Fruit fly (Drosophila melanogaster) whole organism, embryonic: Measurements from ENCODE around the gene Osi12.

Source experiments
- Atf3 ChIP-seq: fragments of 200-800 bp; sonication (Bioruptor generic); optimal IDR thresholded peaks from 3 replicates; lab custom pipeline; 2016; ENCODE audit warnings: missing biosample characterization, missing genetic modification characterization
- B-H2 ChIP-seq: fragments of 200-800 bp; sonication (Bioruptor generic); optimal IDR thresholded peaks from 2 replicates; lab custom pipeline; 2018; ENCODE audit warnings: missing biosample characterization, mild to moderate bottlenecking, missing genetic modification characterization
- CG11085 ChIP-seq: fragments of 200-800 bp; sonication (Bioruptor generic); IDR thresholded peaks from 2 replicates; pipeline ENCODE4 v1.3.6; 2022; ENCODE audit warnings: missing biosample characterization, missing genetic modification characterization
- CG11093 ChIP-seq: fragments of 200-800 bp; sonication (Bioruptor generic); IDR thresholded peaks from 3 replicates; pipeline ENCODE4 v1.3.6; 2022; ENCODE audit warnings: missing biosample characterization, missing genetic modification characterization
- CG12155 ChIP-seq: fragments of 200-800 bp; sonication (Bioruptor generic); optimal IDR thresholded peaks from 3 replicates; lab custom pipeline; 2016; ENCODE audit warnings: missing biosample characterization, missing genetic modification characterization
- CG13624 ChIP-seq: fragments of 200-800 bp; sonication (Bioruptor generic); optimal IDR thresholded peaks from 2 replicates; lab custom pipeline; 2016; ENCODE audit warnings: missing biosample characterization, missing genetic modification characterization
- CG14050 ChIP-seq: fragments of 200-800 bp; sonication (Bioruptor generic); IDR thresholded peaks from 3 replicates; pipeline ENCODE4 v1.3.6; 2022; ENCODE audit warnings: missing biosample characterization, missing genetic modification characterization
- CG14860 ChIP-seq: fragments of 200-800 bp; sonication (Bioruptor generic); IDR thresholded peaks from 3 replicates; pipeline ENCODE4 v1.3.6; 2022; ENCODE audit warnings: missing biosample characterization, missing genetic modification characterization; ENCODE audit not compliant: partially characterized antibody
- CG14965 ChIP-seq: fragments of 200-800 bp; sonication (Bioruptor generic); optimal IDR thresholded peaks from 2 replicates; lab custom pipeline; 2016; ENCODE audit warnings: missing biosample characterization, missing genetic modification characterization, borderline replicate concordance
- CG16813 ChIP-seq: fragments of 200-800 bp; sonication (Bioruptor generic); IDR thresholded peaks from 3 replicates; pipeline ENCODE4 v1.3.6; 2022; ENCODE audit warnings: missing biosample characterization, missing genetic modification characterization; ENCODE audit not compliant: partially characterized antibody
- CG17186 ChIP-seq: fragments of 200-800 bp; sonication (Bioruptor generic); optimal IDR thresholded peaks from 3 replicates; lab custom pipeline; 2017; ENCODE audit warnings: missing biosample characterization, missing genetic modification reagents, missing genetic modification characterization
- CG34376 ChIP-seq: fragments of 200-800 bp; sonication (Bioruptor generic); optimal IDR thresholded peaks from 2 replicates; lab custom pipeline; 2018; ENCODE audit warnings: missing biosample characterization, mild to moderate bottlenecking, missing genetic modification characterization
- CG4820 ChIP-seq: fragments of 200-800 bp; sonication (Bioruptor generic); optimal IDR thresholded peaks from 3 replicates; lab custom pipeline; 2016; ENCODE audit warnings: missing biosample characterization, missing genetic modification characterization
- CG6813 ChIP-seq: fragments of 200-800 bp; sonication (Bioruptor generic); optimal IDR thresholded peaks from 2 replicates; lab custom pipeline; 2017; ENCODE audit warnings: missing biosample characterization, missing genetic modification characterization, mild to moderate bottlenecking, moderate library complexity, missing genetic modification reagents
- CG7839 ChIP-seq: fragments of 200-800 bp; sonication (Bioruptor generic); optimal IDR thresholded peaks from 3 replicates; lab custom pipeline; 2018; ENCODE audit warnings: missing biosample characterization, mild to moderate bottlenecking, missing genetic modification characterization, moderate library complexity
- CG8290 ChIP-seq, 3 experiments: fragments of 200-800 bp; sonication (Bioruptor generic); optimal IDR thresholded peaks; 2 replicates each; lab custom pipeline; 2016 to 2019; ENCODE audit warnings: missing biosample characterization in 3 of 3, missing genetic modification characterization in 3 of 3, mild to moderate bottlenecking in 2 of 3, moderate library complexity in 1 of 3
- CG8765 ChIP-seq: fragments of 200-800 bp; sonication (Bioruptor generic); IDR thresholded peaks from 2 replicates; pipeline ENCODE4 v1.3.6; 2022; ENCODE audit warnings: missing biosample characterization, missing genetic modification characterization
- Deaf1 ChIP-seq: fragments of 200-800 bp; optimal IDR thresholded peaks from 3 replicates; lab custom pipeline; 2019; ENCODE audit warnings: missing biosample characterization, mild to moderate bottlenecking, missing genetic modification characterization, moderate library complexity
- Doc2 ChIP-seq: fragments of 200-800 bp; sonication (Bioruptor generic); IDR thresholded peaks from 2 replicates; pipeline ENCODE4 v1.3.6; 2022; ENCODE audit warnings: missing biosample characterization, missing genetic modification characterization
- Drgx ChIP-seq: fragments of 200-800 bp; sonication (Bioruptor generic); IDR thresholded peaks from 2 replicates; pipeline ENCODE4 v1.3.6; 2022; ENCODE audit warnings: missing biosample characterization, missing genetic modification characterization
- HmgD ChIP-seq: fragments of 200-800 bp; sonication (Bioruptor generic); optimal IDR thresholded peaks from 3 replicates; lab custom pipeline; 2016; ENCODE audit warnings: missing biosample characterization, missing genetic modification characterization
- Hr39 ChIP-seq: fragments of >200 bp; optimal IDR thresholded peaks from 2 replicates; lab custom pipeline; 2017
- Med ChIP-seq: fragments of 200-800 bp; sonication (Bioruptor generic); peaks from one replicate; lab custom pipeline; 2016; ENCODE audit warnings: missing biosample characterization, missing genetic modification characterization, mild to moderate bottlenecking, inconsistent platforms, moderate library complexity
- Mrtf ChIP-seq: fragments of 200-800 bp; sonication (Bioruptor generic); IDR thresholded peaks from 3 replicates; pipeline ENCODE4 v1.3.6; 2022; ENCODE audit warnings: missing biosample characterization, missing genetic modification characterization
- Nf-YB ChIP-seq: fragments of 200-800 bp; sonication (Bioruptor generic); optimal IDR thresholded peaks from 3 replicates; lab custom pipeline; 2019; ENCODE audit warnings: missing biosample characterization, mild to moderate bottlenecking, missing genetic modification characterization, moderate library complexity
- Oli ChIP-seq: fragments of 200-800 bp; sonication (Bioruptor generic); optimal IDR thresholded peaks from 2 replicates; lab custom pipeline; 2018; ENCODE audit warnings: missing biosample characterization, mild to moderate bottlenecking, missing genetic modification characterization, moderate library complexity
- Tbp ChIP-seq: fragments of >200 bp; optimal IDR thresholded peaks from 2 replicates; lab custom pipeline; 2018; ENCODE audit warnings: missing biosample characterization, missing genetic modification characterization
- Trl ChIP-seq, 3 experiments: fragments of >200 bp in 2 of 3; fragments of 200-800 bp in 1 of 3; sonication (Bioruptor generic) in 1 of 3; optimal IDR thresholded peaks; 2 replicates in 1 of 3; 3 replicates in 2 of 3; lab custom pipeline; 2016 to 2017; ENCODE audit warnings: missing biosample characterization in 1 of 3, missing genetic modification characterization in 1 of 3
- ap ChIP-seq: fragments of 200-800 bp; sonication (Bioruptor generic); IDR thresholded peaks from 2 replicates; pipeline ENCODE4 v1.3.6; 2022; ENCODE audit warnings: missing biosample characterization, missing genetic modification characterization
- bcd ChIP-seq: fragments of 200-800 bp; sonication (Bioruptor generic); optimal IDR thresholded peaks from 2 replicates; lab custom pipeline; 2017; ENCODE audit warnings: missing biosample characterization, mild to moderate bottlenecking, missing genetic modification characterization
- chif ChIP-seq, 2 experiments: fragments of 200-800 bp; sonication (Bioruptor generic); optimal IDR thresholded peaks; 3 replicates each; lab custom pipeline; 2016; ENCODE audit warnings: missing biosample characterization in 2 of 2, missing genetic modification characterization in 2 of 2
- dan ChIP-seq: fragments of 200-800 bp; sonication (Bioruptor generic); IDR thresholded peaks from 2 replicates; pipeline ENCODE4 v1.3.6; 2022; ENCODE audit warnings: missing biosample characterization, missing genetic modification characterization
- disco-r ChIP-seq: fragments of 200-800 bp; sonication (Bioruptor generic); optimal IDR thresholded peaks from 2 replicates; lab custom pipeline; 2016; ENCODE audit warnings: missing biosample characterization, missing genetic modification characterization
- ewg ChIP-seq: fragments of 200-800 bp; sonication (Bioruptor generic); optimal IDR thresholded peaks from 3 replicates; lab custom pipeline; 2017; ENCODE audit warnings: mild to moderate bottlenecking, missing biosample characterization, missing genetic modification reagents, missing genetic modification characterization
- fd102C ChIP-seq: fragments of 200-800 bp; sonication (Bioruptor generic); optimal IDR thresholded peaks from 2 replicates; lab custom pipeline; 2018; ENCODE audit warnings: missing biosample characterization, mild to moderate bottlenecking, missing genetic modification characterization, moderate library complexity
- fru ChIP-seq: fragments of >200 bp; optimal IDR thresholded peaks from 2 replicates; lab custom pipeline; 2017
- gce ChIP-seq: fragments of 200-800 bp; sonication (Bioruptor generic); IDR thresholded peaks from 3 replicates; pipeline ENCODE4 v1.3.6; 2022; ENCODE audit warnings: missing biosample characterization, missing genetic modification characterization
- gem ChIP-seq: fragments of 200-800 bp; sonication (Bioruptor generic); optimal IDR thresholded peaks from 2 replicates; lab custom pipeline; 2019; ENCODE audit warnings: missing biosample characterization, mild to moderate bottlenecking, missing genetic modification characterization, moderate library complexity
- her ChIP-seq: fragments of 200-800 bp; sonication (Bioruptor generic); optimal IDR thresholded peaks from 2 replicates; lab custom pipeline; 2016; ENCODE audit warnings: missing biosample characterization, missing genetic modification characterization
- lab ChIP-seq: fragments of 200-800 bp; sonication (Bioruptor generic); optimal IDR thresholded peaks from 3 replicates; lab custom pipeline; 2017; ENCODE audit warnings: missing biosample characterization, missing genetic modification characterization, mild to moderate bottlenecking, moderate library complexity, missing genetic modification reagents
- lov ChIP-seq, 2 experiments: fragments of 200-800 bp in 1 of 2; fragments of >200 bp in 1 of 2; sonication (Bioruptor generic) in 1 of 2; IDR thresholded peaks in 1 of 2; optimal IDR thresholded peaks in 1 of 2; 2 replicates in 1 of 2; 3 replicates in 1 of 2; pipeline versions ENCODE4 v1.3.6 to Lab custom; 2017 to 2022; ENCODE audit warnings: missing biosample characterization in 1 of 2, missing genetic modification characterization in 1 of 2
- maf-S ChIP-seq: fragments of 200-800 bp; sonication (Bioruptor generic); optimal IDR thresholded peaks from 2 replicates; lab custom pipeline; 2016; ENCODE audit warnings: missing biosample characterization, missing genetic modification characterization
- nau ChIP-seq: fragments of 200-800 bp; sonication (Bioruptor generic); optimal IDR thresholded peaks from 3 replicates; lab custom pipeline; 2017; ENCODE audit warnings: missing biosample characterization, mild to moderate bottlenecking, missing genetic modification characterization, missing genetic modification reagents
- nmo ChIP-seq: fragments of 200-800 bp; sonication (Bioruptor generic); optimal IDR thresholded peaks from 2 replicates; lab custom pipeline; 2018; ENCODE audit warnings: missing biosample characterization, mild to moderate bottlenecking, missing genetic modification characterization, moderate library complexity
- pfk ChIP-seq: fragments of 200-800 bp; sonication (Bioruptor generic); optimal IDR thresholded peaks from 2 replicates; lab custom pipeline; 2018; ENCODE audit warnings: missing biosample characterization, mild to moderate bottlenecking, missing genetic modification characterization, moderate library complexity
- ranshi ChIP-seq: fragments of 200-800 bp; sonication (Bioruptor generic); IDR thresholded peaks from 2 replicates; pipeline ENCODE4 v1.3.6; 2022; ENCODE audit warnings: missing biosample characterization, missing genetic modification characterization
- schlank ChIP-seq: fragments of 200-800 bp; sonication (Bioruptor generic); optimal IDR thresholded peaks from 2 replicates; lab custom pipeline; 2018; ENCODE audit warnings: missing biosample characterization, mild to moderate bottlenecking, missing genetic modification characterization
- sens ChIP-seq: fragments of 200-800 bp; sonication (Bioruptor generic); peaks from one replicate; lab custom pipeline; 2016; ENCODE audit warnings: missing biosample characterization, missing genetic modification characterization
- so ChIP-seq: fragments of 200-800 bp; sonication (Bioruptor generic); IDR thresholded peaks from 3 replicates; pipeline ENCODE4 v1.3.6; 2022; ENCODE audit warnings: missing biosample characterization, missing genetic modification characterization
- tap ChIP-seq: fragments of 200-800 bp; optimal IDR thresholded peaks from 3 replicates; lab custom pipeline; 2019; ENCODE audit warnings: missing biosample characterization, mild to moderate bottlenecking, missing genetic modification characterization, moderate library complexity
- wor ChIP-seq: fragments of 200-800 bp; sonication (Bioruptor generic); IDR thresholded peaks from 2 replicates; pipeline ENCODE4 v1.3.6; 2022; ENCODE audit warnings: missing biosample characterization, missing genetic modification characterization

Gene Osi12

DNA sequence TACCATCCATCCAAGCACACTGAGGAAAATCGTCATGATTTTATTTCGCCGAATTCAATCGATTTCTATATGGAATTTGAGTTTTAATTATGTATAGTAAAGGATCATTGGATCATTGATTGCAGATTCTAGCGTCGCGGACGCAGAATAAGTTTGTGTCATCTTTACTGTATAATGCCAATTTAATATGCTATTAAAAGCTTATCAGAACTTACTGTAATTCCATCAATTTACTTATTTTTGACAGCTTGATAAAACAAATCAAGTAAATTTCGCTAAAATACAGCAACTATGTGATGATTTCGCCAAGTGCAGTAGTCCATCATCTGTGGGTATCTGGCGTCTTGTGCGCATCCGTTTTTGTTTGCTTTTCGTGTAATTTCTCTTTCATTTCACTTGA lies 45.2 kb upstream of the Osi12 start (continued):
- TF ChIP-seq HmgD (GFP tag; lab: Kevin White, UChicago) (no peak), maf-S (GFP tag; lab: Kevin White, UChicago) (no peak), fd102C (GFP tag; lab: Kevin White, UChicago) (no peak), CG8290 (GFP tag; optimal IDR thresholded peaks at IDR 0.05; lab: Kevin White, UChicago) (no peak), CG8290 (tag; optimal IDR thresholded peaks at IDR 0.05; lab: Kevin White, UChicago) (no peak), CG13624 (no peak), ewg (GFP tag; lab: Kevin White, UChicago) (peak; percentile 5), Oli (tag; lab: Kevin White, UChicago) (peak; percentile 18), CG8765 (GFP tag; lab: Robert Waterston, UW) (no peak), CG11085 (GFP tag; lab: Robert Waterston, UW) (no peak), bcd (GFP tag; lab: Kevin White, UChicago) (no peak), chif (GFP tag; optimal IDR thresholded peaks at IDR 0.05; lab: Kevin White, UChicago) (no peak), ranshi (GFP tag; lab: Robert Waterston, UW) (no peak), Tbp (no peak), ap (GFP tag; lab: Robert Waterston, UW) (no peak), CG4820 (no peak), nau (GFP tag; lab: Kevin White, UChicago) (no peak), CG14050 (GFP tag; lab: Robert Waterston, UW) (no peak), lov (optimal IDR thresholded peaks at IDR 0.05; lab: Kevin White, UChicago) (no peak), lov (GFP tag; IDR thresholded peaks at IDR 0.05; lab: Robert Waterston, UW) (no peak), CG12155 (GFP tag; lab: Kevin White, UChicago) (no peak), Nf-YB (GFP tag; lab: Kevin White, UChicago) (no peak), schlank (tag; lab: Kevin White, UChicago) (no peak), gem (peak; percentile 48), Hr39 (lab: Kevin White, UChicago) (no peak), Deaf1 (no peak), tap (tag; lab: Kevin White, UChicago) (peak; percentile 32), Mrtf (GFP tag; lab: Robert Waterston, UW) (no peak), dan (GFP tag; lab: Robert Waterston, UW) (no peak), her (no peak), CG16813 (GFP tag; lab: Robert Waterston, UW) (no peak), fru (no peak), disco-r (GFP tag; lab: Kevin White, UChicago) (no peak), CG34376 (GFP tag; lab: Kevin White, UChicago) (no peak), CG6813 (GFP tag; lab: Kevin White, UChicago) (no peak), pfk (GFP tag; lab: Kevin White, UChicago) (no peak), wor (0 out of 2 replicates have a peak, but pooled peaks have one; percentile 31), Med (peak; percentile 43), lab (GFP tag; lab: Kevin White, UChicago) (no peak), CG11093 (GFP tag; lab: Robert Waterston, UW) (no peak), gce (GFP tag; lab: Robert Waterston, UW) (no peak), so (GFP tag; lab: Robert Waterston, UW) (no peak), Doc2 (GFP tag; lab: Robert Waterston, UW) (no peak), Drgx (GFP tag; lab: Robert Waterston, UW) (no peak), nmo (peak; percentile 15), CG14965 (GFP tag; lab: Kevin White, UChicago) (no peak), B-H2 (GFP tag; lab: Kevin White, UChicago) (no peak), CG14860 (GFP tag; lab: Robert Waterston, UW) (no peak), Atf3 (GFP tag; lab: Kevin White, UChicago) (no peak), sens (peak; percentile 80), CG7839 (tag; lab: Kevin White, UChicago) (peak; percentile 5), Trl (optimal IDR thresholded peaks at IDR 0.05; lab: Kevin White, UChicago) (no peak), Trl (GFP tag; optimal IDR thresholded peaks at IDR 0.05; lab: Kevin White, UChicago) (no peak), CG17186 (GFP tag; lab: Kevin White, UChicago) (no peak)
